Worm (Caenorhabditis elegans) whole organism, mixed stage, embryonic: ENCODE results near the gene vha-18.

ENCODE experiments used
- M03D4.4 ChIP-seq: sonication (generic microtip); optimal IDR thresholded peaks from 2 replicates; lab custom pipeline; 2017; ENCODE audit warnings: mild to moderate bottlenecking, missing genetic modification characterization, missing compliant biosample characterization
- blmp-1 ChIP-seq: fragments of 150-350 bp; optimal IDR thresholded peaks from 2 replicates; lab custom pipeline; 2014; ENCODE audit warnings: missing biosample characterization, missing genetic modification characterization
- ceh-39 ChIP-seq: fragments of 150-350 bp; optimal IDR thresholded peaks from 2 replicates; lab custom pipeline; 2014; ENCODE audit warnings: missing biosample characterization, missing genetic modification characterization
- ceh-43 ChIP-seq: fragments of 200-800 bp; sonication (Bioruptor generic); optimal IDR thresholded peaks from 2 replicates; lab custom pipeline; 2018; ENCODE audit warnings: mild to moderate bottlenecking, missing genetic modification characterization, moderate library complexity, missing compliant biosample characterization
- ceh-83 ChIP-seq: fragments of 200-800 bp; sonication (Bioruptor generic); optimal IDR thresholded peaks from 2 replicates; lab custom pipeline; 2018; ENCODE audit warnings: mild to moderate bottlenecking, missing genetic modification characterization, missing compliant biosample characterization
- cnd-1 ChIP-seq: fragments of 200-800 bp; sonication (Bioruptor generic); optimal IDR thresholded peaks from 2 replicates; lab custom pipeline; 2018; ENCODE audit warnings: mild to moderate bottlenecking, missing genetic modification characterization, missing compliant biosample characterization
- drap-1 ChIP-seq: fragments of 200-800 bp; sonication (Bioruptor generic); optimal IDR thresholded peaks from 3 replicates; lab custom pipeline; 2018; ENCODE audit warnings: mild to moderate bottlenecking, missing genetic modification characterization, missing compliant biosample characterization
- elt-1 ChIP-seq: sonication (generic microtip); optimal IDR thresholded peaks from 2 replicates; lab custom pipeline; 2017; ENCODE audit warnings: missing genetic modification characterization, mild to moderate bottlenecking, missing compliant biosample characterization, antibody characterized with exemption, moderate library complexity, borderline replicate concordance; ENCODE audit not compliant: insufficient read depth
- elt-3 ChIP-seq: fragments of 150-350 bp; optimal IDR thresholded peaks from 2 replicates; lab custom pipeline; 2014; ENCODE audit warnings: missing biosample characterization, missing genetic modification characterization
- flh-1 ChIP-seq: fragments of 200-800 bp; sonication (Bioruptor generic); optimal IDR thresholded peaks from 2 replicates; lab custom pipeline; 2018; ENCODE audit warnings: mild to moderate bottlenecking, missing genetic modification characterization, moderate library complexity, missing compliant biosample characterization
- lin-13 ChIP-seq: fragments of 150-350 bp; optimal IDR thresholded peaks from 2 replicates; lab custom pipeline; 2014; ENCODE audit warnings: missing biosample characterization, missing genetic modification characterization
- lin-32 ChIP-seq: fragments of 200-800 bp; sonication (Bioruptor generic); optimal IDR thresholded peaks from 2 replicates; lab custom pipeline; 2018; ENCODE audit warnings: mild to moderate bottlenecking, missing genetic modification characterization, missing compliant biosample characterization
- lsy-2 ChIP-seq: fragments of 150-350 bp; optimal IDR thresholded peaks from 2 replicates; lab custom pipeline; 2014; ENCODE audit warnings: missing biosample characterization, missing genetic modification characterization
- mab-5 ChIP-seq: fragments of 150-350 bp; optimal IDR thresholded peaks from 2 replicates; lab custom pipeline; 2014; ENCODE audit warnings: missing biosample characterization, missing genetic modification characterization
- mep-1 ChIP-seq: fragments of 150-350 bp; optimal IDR thresholded peaks from 2 replicates; lab custom pipeline; 2017; ENCODE audit warnings: missing biosample characterization, missing genetic modification reagents, missing genetic modification characterization, inconsistent platforms
- mls-2 ChIP-seq: sonication (generic microtip); optimal IDR thresholded peaks from 2 replicates; lab custom pipeline; 2016; ENCODE audit warnings: mild to moderate bottlenecking, missing genetic modification characterization, moderate library complexity, missing compliant biosample characterization
- nhr-12 ChIP-seq: fragments of 150-350 bp; optimal IDR thresholded peaks from 2 replicates; lab custom pipeline; 2014; ENCODE audit warnings: missing biosample characterization, missing genetic modification characterization
- nhr-2 ChIP-seq: fragments of 150-350 bp; optimal IDR thresholded peaks from 2 replicates; lab custom pipeline; 2014; ENCODE audit warnings: missing biosample characterization, missing genetic modification characterization
- nhr-237 ChIP-seq: fragments of 150-350 bp; optimal IDR thresholded peaks from 2 replicates; lab custom pipeline; 2014; ENCODE audit warnings: missing biosample characterization, missing genetic modification characterization
- nhr-28 ChIP-seq: fragments of 150-350 bp; optimal IDR thresholded peaks from 2 replicates; lab custom pipeline; 2014; ENCODE audit warnings: missing biosample characterization, missing genetic modification characterization
- nhr-76 ChIP-seq: sonication (generic microtip); optimal IDR thresholded peaks from 2 replicates; lab custom pipeline; 2017; ENCODE audit warnings: missing biosample characterization, missing genetic modification characterization
- pha-4 ChIP-seq: fragments of 150-350 bp; optimal IDR thresholded peaks from 2 replicates; lab custom pipeline; 2018; ENCODE audit warnings: missing biosample characterization, missing genetic modification reagents, missing genetic modification characterization
- sem-2 ChIP-seq: fragments of 200-800 bp; sonication (Bioruptor generic); optimal IDR thresholded peaks from 2 replicates; lab custom pipeline; 2018; ENCODE audit warnings: mild to moderate bottlenecking, missing genetic modification characterization, missing compliant biosample characterization
- snpc-4 ChIP-seq: fragments of 150-350 bp; optimal IDR thresholded peaks from 2 replicates; lab custom pipeline; 2014; ENCODE audit warnings: missing biosample characterization, missing genetic modification characterization
- sptf-1 ChIP-seq: sonication (generic microtip); optimal IDR thresholded peaks from 2 replicates; lab custom pipeline; 2017; ENCODE audit warnings: mild to moderate bottlenecking, missing genetic modification characterization, moderate library complexity, missing compliant biosample characterization
- tbx-8 ChIP-seq: fragments of 200-800 bp; sonication (Bioruptor generic); optimal IDR thresholded peaks from 2 replicates; lab custom pipeline; 2018; ENCODE audit warnings: mild to moderate bottlenecking, missing genetic modification characterization, moderate library complexity, missing compliant biosample characterization
- unc-120 ChIP-seq: sonication (generic microtip); optimal IDR thresholded peaks from 2 replicates; lab custom pipeline; 2017; ENCODE audit warnings: missing genetic modification characterization, missing compliant biosample characterization; ENCODE audit not compliant: poor library complexity, severe bottlenecking
- unc-39 ChIP-seq: fragments of 150-350 bp; optimal IDR thresholded peaks from 2 replicates; lab custom pipeline; 2014; ENCODE audit warnings: missing biosample characterization, missing genetic modification characterization
- unc-62 ChIP-seq: fragments of 150-350 bp; optimal IDR thresholded peaks from 2 replicates; lab custom pipeline; 2014; ENCODE audit warnings: missing biosample characterization, missing genetic modification reagents, missing genetic modification characterization
- zip-8 ChIP-seq: fragments of 150-350 bp; optimal IDR thresholded peaks from 2 replicates; lab custom pipeline; 2014; ENCODE audit warnings: missing biosample characterization, missing genetic modification characterization
- ztf-11 ChIP-seq: fragments of 150-350 bp; optimal IDR thresholded peaks from 2 replicates; lab custom pipeline; 2014; ENCODE audit warnings: missing biosample characterization, missing genetic modification characterization

vha-18 gene

ce11 chrV:8400808-8401207 lies 12.5 kb downstream of the vha-18 start:
- TF ChIP-seq mep-1 (tag; lab: Kevin White, UChicago): no peak
- TF ChIP-seq nhr-12 (tag; lab: Kevin White, UChicago): no peak
- no peak for TF ChIP-seq unc-120 (tag; lab: Kevin White, UChicago)
- TF ChIP-seq ceh-43: no peak
- no peak for TF ChIP-seq lin-13
- no peak for TF ChIP-seq pha-4 (tag; lab: Kevin White, UChicago)
- TF ChIP-seq nhr-28 (tag; lab: Kevin White, UChicago): no peak
- TF ChIP-seq zip-8 (tag; lab: Kevin White, UChicago): no peak
- no peak for TF ChIP-seq sem-2 (GFP tag; lab: Kevin White, UChicago)
- TF ChIP-seq M03D4.4 (tag; lab: Kevin White, UChicago): no peak
- no peak for TF ChIP-seq ceh-39 (tag; lab: Kevin White, UChicago)
- no peak for TF ChIP-seq cnd-1 (tag; lab: Kevin White, UChicago)
- no peak for TF ChIP-seq drap-1 (GFP tag; lab: Kevin White, UChicago)
- TF ChIP-seq blmp-1 (tag; lab: Kevin White, UChicago): no peak
- no peak for TF ChIP-seq tbx-8 (GFP tag; lab: Kevin White, UChicago)
- TF ChIP-seq unc-39: no peak
- TF ChIP-seq elt-1: no peak
- TF ChIP-seq flh-1: no peak

- no peak for TF ChIP-seq nhr-28 (tag; lab: Kevin White, UChicago)
- TF ChIP-seq unc-62 (GFP tag; lab: Kevin White, UChicago): no peak
- TF ChIP-seq flh-1: no peak
- TF ChIP-seq nhr-76 (tag; lab: Kevin White, UChicago): no peak
- no peak for TF ChIP-seq nhr-2 (tag; lab: Kevin White, UChicago)
- TF ChIP-seq lin-32 (GFP tag; lab: Kevin White, UChicago): no peak
- no peak for TF ChIP-seq elt-3 (tag; lab: Kevin White, UChicago)
- no peak for TF ChIP-seq mls-2 (tag; lab: Kevin White, UChicago)
- no peak for TF ChIP-seq snpc-4 (tag; lab: Kevin White, UChicago)
- no peak for TF ChIP-seq sptf-1 (tag; lab: Kevin White, UChicago)
- TF ChIP-seq zip-8 (tag; lab: Kevin White, UChicago): no peak
- TF ChIP-seq ceh-83 (GFP tag; lab: Kevin White, UChicago): no peak
- no peak for TF ChIP-seq pha-4 (tag; lab: Kevin White, UChicago)
- no peak for TF ChIP-seq blmp-1 (tag; lab: Kevin White, UChicago)
Measured at ce11 chrV:8394357-8394850, 18.9 kb downstream of the vha-18 start, which contains the start of the genes pho-6 and F52E1.3. pho-6 (minus strand) TSS chrV:8394457. F52E1.3 (plus strand) TSS chrV:8394800.

ce11 chrV:8389307-8389706 lies 24.0 kb downstream of the vha-18 start:
- TF ChIP-seq flh-1 (no peak), ceh-83 (GFP tag; lab: Kevin White, UChicago) (no peak), M03D4.4 (tag; lab: Kevin White, UChicago) (no peak), unc-120 (tag; lab: Kevin White, UChicago) (no peak), snpc-4 (tag; lab: Kevin White, UChicago) (no peak), sem-2 (GFP tag; lab: Kevin White, UChicago) (no peak), ceh-43 (no peak), elt-1 (no peak), unc-39 (no peak), sptf-1 (tag; lab: Kevin White, UChicago) (no peak)

- TF ChIP-seq flh-1 (no peak), lin-32 (GFP tag; lab: Kevin White, UChicago) (no peak), blmp-1 (tag; lab: Kevin White, UChicago) (no peak), snpc-4 (tag; lab: Kevin White, UChicago) (no peak), ceh-39 (tag; lab: Kevin White, UChicago) (no peak), pha-4 (tag; lab: Kevin White, UChicago) (no peak), ztf-11 (tag; lab: Kevin White, UChicago) (no peak), ceh-43 (no peak), tbx-8 (GFP tag; lab: Kevin White, UChicago) (no peak), nhr-237 (tag; lab: Kevin White, UChicago) (no peak), unc-62 (GFP tag; lab: Kevin White, UChicago) (no peak), mep-1 (tag; lab: Kevin White, UChicago) (no peak), lsy-2 (tag; lab: Kevin White, UChicago) (no peak), mab-5 (no peak), unc-39 (no peak), sptf-1 (tag; lab: Kevin White, UChicago) (no peak), nhr-28 (tag; lab: Kevin White, UChicago) (no peak)
Measured at ce11 chrV:8387056-8387455, 26.2 kb downstream of the vha-18 start, which contains the start of gene gcy-7. gcy-7 (plus strand) TSS chrV:8387356.
